Worm (Caenorhabditis elegans) whole organism, early embryonic: ENCODE data around the gene flwr-1.

Experiments used
- F13C5.2 ChIP-seq: sonication (generic microtip); optimal IDR thresholded peaks from 2 replicates; lab custom pipeline; 2017; ENCODE audit warnings: mild to moderate bottlenecking, missing genetic modification characterization, inconsistent platforms, missing compliant biosample characterization
- ama-1 ChIP-seq: fragments of 150-350 bp; optimal IDR thresholded peaks from 2 replicates; lab custom pipeline; 2014
- ceh-13 ChIP-seq: fragments of 200-800 bp; sonication (Bioruptor generic); optimal IDR thresholded peaks from 2 replicates; lab custom pipeline; 2018; ENCODE audit warnings: mild to moderate bottlenecking, missing genetic modification characterization, missing compliant biosample characterization
- ceh-36 ChIP-seq: sonication (generic microtip); optimal IDR thresholded peaks from 2 replicates; lab custom pipeline; 2016; ENCODE audit warnings: missing genetic modification characterization, inconsistent platforms, missing compliant biosample characterization
- ets-7 ChIP-seq: sonication (generic microtip); optimal IDR thresholded peaks from 2 replicates; lab custom pipeline; 2016; ENCODE audit warnings: missing genotype, missing genetic modification characterization, missing compliant biosample characterization
- flt-1 ChIP-seq: fragments of 200-800 bp; sonication (Bioruptor generic); IDR thresholded peaks from 2 replicates; pipeline ENCODE4 v1.3.6; 2022; ENCODE audit warnings: missing genetic modification characterization, missing compliant biosample characterization
- hmbx-1 ChIP-seq: sonication (generic microtip); optimal IDR thresholded peaks from 2 replicates; lab custom pipeline; 2016; ENCODE audit warnings: mild to moderate bottlenecking, missing genetic modification characterization, missing compliant biosample characterization
- hnd-1 ChIP-seq: sonication (generic microtip); optimal IDR thresholded peaks from 2 replicates; lab custom pipeline; 2016; ENCODE audit warnings: missing genetic modification characterization, missing compliant biosample characterization
- sea-1 ChIP-seq: fragments of 200-800 bp; sonication (Bioruptor generic); conservative IDR thresholded peaks from 2 replicates; pipeline ENCODE4 v1.3.6; 2022; ENCODE audit warnings: missing genetic modification characterization, missing compliant biosample characterization
- tbx-11 ChIP-seq: fragments of 200-800 bp; sonication (Bioruptor generic); IDR thresholded peaks from 2 replicates; pipeline ENCODE4 v1.3.6; 2022; ENCODE audit warnings: missing genetic modification characterization, missing compliant biosample characterization
- tbx-37 ChIP-seq: fragments of 200-800 bp; sonication (Bioruptor generic); conservative IDR thresholded peaks from 2 replicates; pipeline ENCODE4 v1.3.6; 2022; ENCODE audit warnings: missing genetic modification reagents, missing genetic modification characterization, missing compliant biosample characterization
- tra-4 ChIP-seq: sonication (generic microtip); optimal IDR thresholded peaks from 2 replicates; lab custom pipeline; 2017; ENCODE audit warnings: missing genetic modification characterization, missing compliant biosample characterization

- TF ChIP-seq ama-1 (lab: Kevin White, UChicago) (no peak), tra-4 (tag; lab: Kevin White, UChicago) (no peak), flt-1 (GFP tag; lab: Robert Waterston, UW) (no peak), sea-1 (GFP tag; lab: Robert Waterston, UW) (no peak), ceh-36 (tag; lab: Kevin White, UChicago) (no peak), F13C5.2 (tag; lab: Kevin White, UChicago) (peak; percentile 5), tbx-11 (GFP tag; lab: Robert Waterston, UW) (no peak), hnd-1 (tag; lab: Kevin White, UChicago) (no peak), hmbx-1 (tag; lab: Kevin White, UChicago) (no peak), ets-7 (no peak), ceh-13 (GFP tag; lab: Kevin White, UChicago) (no peak), tbx-37 (no peak)
Observed at ce11 chrX:14946464-14947354, 23.4 kb downstream of the flwr-1 start.
